Worm (Caenorhabditis elegans) whole organism, mixed stage, embryonic: ENCODE results near the gene M70.1.

Experiments used
- ceh-39 ChIP-seq: fragments of 150-350 bp; optimal IDR thresholded peaks from 2 replicates; lab custom pipeline; 2014; ENCODE audit warnings: missing biosample characterization, missing genetic modification characterization
- ceh-43 ChIP-seq: fragments of 200-800 bp; sonication (Bioruptor generic); optimal IDR thresholded peaks from 2 replicates; lab custom pipeline; 2018; ENCODE audit warnings: mild to moderate bottlenecking, missing genetic modification characterization, moderate library complexity, missing compliant biosample characterization
- elt-1 ChIP-seq: sonication (generic microtip); optimal IDR thresholded peaks from 2 replicates; lab custom pipeline; 2017; ENCODE audit warnings: missing genetic modification characterization, mild to moderate bottlenecking, missing compliant biosample characterization, antibody characterized with exemption, moderate library complexity, borderline replicate concordance; ENCODE audit not compliant: insufficient read depth
- mab-5 ChIP-seq: fragments of 150-350 bp; optimal IDR thresholded peaks from 2 replicates; lab custom pipeline; 2014; ENCODE audit warnings: missing biosample characterization, missing genetic modification characterization
- nhr-12 ChIP-seq: fragments of 150-350 bp; optimal IDR thresholded peaks from 2 replicates; lab custom pipeline; 2014; ENCODE audit warnings: missing biosample characterization, missing genetic modification characterization
- nhr-237 ChIP-seq: fragments of 150-350 bp; optimal IDR thresholded peaks from 2 replicates; lab custom pipeline; 2014; ENCODE audit warnings: missing biosample characterization, missing genetic modification characterization
- nhr-76 ChIP-seq: sonication (generic microtip); optimal IDR thresholded peaks from 2 replicates; lab custom pipeline; 2017; ENCODE audit warnings: missing biosample characterization, missing genetic modification characterization
- snpc-4 ChIP-seq: fragments of 150-350 bp; optimal IDR thresholded peaks from 2 replicates; lab custom pipeline; 2014; ENCODE audit warnings: missing biosample characterization, missing genetic modification characterization
- tbx-8 ChIP-seq: fragments of 200-800 bp; sonication (Bioruptor generic); optimal IDR thresholded peaks from 2 replicates; lab custom pipeline; 2018; ENCODE audit warnings: mild to moderate bottlenecking, missing genetic modification characterization, moderate library complexity, missing compliant biosample characterization
- unc-120 ChIP-seq: sonication (generic microtip); optimal IDR thresholded peaks from 2 replicates; lab custom pipeline; 2017; ENCODE audit warnings: missing genetic modification characterization, missing compliant biosample characterization; ENCODE audit not compliant: poor library complexity, severe bottlenecking

DNA sequence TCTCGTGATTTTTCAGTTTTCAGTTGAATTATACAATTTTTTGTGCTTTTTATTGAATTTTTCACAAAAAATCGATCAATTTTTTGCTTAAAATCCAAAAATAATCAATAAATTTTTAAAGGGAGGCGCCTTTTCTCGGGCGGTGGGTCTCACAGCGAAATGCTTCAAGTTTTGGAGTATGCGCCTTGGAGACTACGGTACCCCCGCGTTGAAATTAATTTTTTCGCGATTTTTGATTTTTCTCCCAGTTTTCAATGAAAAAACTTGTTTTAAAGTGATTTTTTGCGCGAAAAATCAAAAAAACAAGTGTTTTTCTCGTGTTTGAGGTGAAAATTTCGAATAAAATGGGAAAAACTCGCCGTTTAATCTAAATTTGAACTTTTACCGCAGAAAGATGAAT lies 22.5 kb upstream of the M70.1 start:
- no peak for TF ChIP-seq nhr-12 (tag; lab: Kevin White, UChicago)
- TF ChIP-seq tbx-8 (GFP tag; lab: Kevin White, UChicago) = no peak
- no peak for TF ChIP-seq elt-1 (tag; lab: Kevin White, UChicago)
- no peak for TF ChIP-seq mab-5 (tag; lab: Kevin White, UChicago)
- no peak for TF ChIP-seq ceh-43 (GFP tag; lab: Kevin White, UChicago)
- no peak for TF ChIP-seq unc-120
- no peak for TF ChIP-seq nhr-237
- TF ChIP-seq snpc-4 (tag; lab: Kevin White, UChicago) = no peak
- no peak for TF ChIP-seq ceh-39
- no peak for TF ChIP-seq nhr-76 (tag; lab: Kevin White, UChicago)
